Fruit fly (Drosophila melanogaster) whole organism, embryonic: ENCODE results near the gene Ant2.

Experiments used
- CG17328 ChIP-seq: fragments of 200-800 bp; sonication (Bioruptor generic); IDR thresholded peaks from 2 replicates; pipeline ENCODE4 v1.3.6; 2022; ENCODE audit warnings: missing biosample characterization, missing genetic modification characterization
- CG2678 ChIP-seq: fragments of 200-800 bp; sonication (Bioruptor generic); optimal IDR thresholded peaks from 3 replicates; lab custom pipeline; 2019; ENCODE audit warnings: missing biosample characterization, mild to moderate bottlenecking, missing genetic modification characterization, moderate library complexity
- CG3838 ChIP-seq: fragments of 200-800 bp; sonication (Bioruptor generic); optimal IDR thresholded peaks from 3 replicates; lab custom pipeline; 2016; ENCODE audit warnings: missing biosample characterization, missing genetic modification characterization

dm6 chrX:10808684-10809083 lies 22.0 kb upstream of the Ant2 start:
- TF ChIP-seq CG3838 (no peak), CG2678 (no peak), CG17328 (no peak)
